Worm (Caenorhabditis elegans): Measurements from ENCODE around the gene bcf-1.

- TF ChIP-seq elt-3 (tag; optimal IDR thresholded peaks at IDR 0.05) (no peak), elt-1 (tag; optimal IDR thresholded peaks at IDR 0.05) (no peak), snpc-4 (tag; optimal IDR thresholded peaks at IDR 0.05) (no peak), ztf-11 (tag; optimal IDR thresholded peaks at IDR 0.05) (no peak), nhr-237 (tag; optimal IDR thresholded peaks at IDR 0.05) (no peak), ceh-82 (tag; optimal IDR thresholded peaks at IDR 0.05) (no peak), nhr-25 (tag; optimal IDR thresholded peaks at IDR 0.05) (no peak), nhr-12 (tag; optimal IDR thresholded peaks at IDR 0.05) (no peak), egl-27 (tag; optimal IDR thresholded peaks at IDR 0.05) (no peak), peb-1 (tag; optimal IDR thresholded peaks at IDR 0.05) (no peak), crh-2 (tag; optimal IDR thresholded peaks at IDR 0.05) (no peak), nhr-77 (tag; optimal IDR thresholded peaks at IDR 0.05) (no peak), nhr-6 (tag; optimal IDR thresholded peaks at IDR 0.05) (no peak)
These were observed 18.3 kb upstream of the bcf-1 start, which contains the start of gene atp-4 for ce11 chrV:6426843-6427242.

Measured in whole organism, L2 larva.